Worm (Caenorhabditis elegans) whole organism, L3 larva: ENCODE measurements around the gene C16D9.6.

Experiments used
- ceh-9 ChIP-seq: sonication (generic microtip); optimal IDR thresholded peaks from 2 replicates; lab custom pipeline; 2018; ENCODE audit warnings: missing biosample characterization, missing genetic modification characterization
- daf-12 ChIP-seq: fragments of 150-350 bp; optimal IDR thresholded peaks from 2 replicates; lab custom pipeline; 2014; ENCODE audit warnings: missing biosample characterization, missing genetic modification reagents, missing genetic modification characterization
- egl-27 ChIP-seq: sonication (generic microtip); optimal IDR thresholded peaks from 4 replicates; lab custom pipeline; 2017; ENCODE audit warnings: missing biosample characterization, missing genetic modification reagents, missing genetic modification characterization
- elt-1 ChIP-seq: fragments of 150-350 bp; optimal IDR thresholded peaks from 2 replicates; lab custom pipeline; 2014; ENCODE audit warnings: missing biosample characterization, missing genetic modification characterization
- lin-39 ChIP-seq: fragments of 150-350 bp; optimal IDR thresholded peaks from 2 replicates; lab custom pipeline; 2018; ENCODE audit warnings: missing biosample characterization, missing genetic modification reagents, missing genetic modification characterization
- nhr-67 ChIP-seq: fragments of 150-350 bp; optimal IDR thresholded peaks from 2 replicates; lab custom pipeline; 2014; ENCODE audit warnings: missing biosample characterization, missing genetic modification characterization
- nhr-77 ChIP-seq: fragments of 150-350 bp; optimal IDR thresholded peaks from 2 replicates; lab custom pipeline; 2014; ENCODE audit warnings: missing biosample characterization, missing genetic modification characterization
- pqm-1 ChIP-seq: fragments of 150-350 bp; optimal IDR thresholded peaks from 2 replicates; lab custom pipeline; 2017; ENCODE audit warnings: missing biosample characterization, missing genetic modification characterization, inconsistent platforms
- snpc-4 ChIP-seq: fragments of 150-350 bp; optimal IDR thresholded peaks from 2 replicates; lab custom pipeline; 2014; ENCODE audit warnings: missing biosample characterization, missing genetic modification characterization
- unc-39 ChIP-seq: sonication (generic microtip); optimal IDR thresholded peaks from 4 replicates; lab custom pipeline; 2017; ENCODE audit warnings: missing biosample characterization, missing genetic modification characterization
- unc-62 ChIP-seq: fragments of 150-350 bp; sonication (generic microtip); optimal IDR thresholded peaks from 4 replicates; lab custom pipeline; 2014; ENCODE audit warnings: missing biosample characterization, missing genetic modification reagents, missing genetic modification characterization

DNA sequence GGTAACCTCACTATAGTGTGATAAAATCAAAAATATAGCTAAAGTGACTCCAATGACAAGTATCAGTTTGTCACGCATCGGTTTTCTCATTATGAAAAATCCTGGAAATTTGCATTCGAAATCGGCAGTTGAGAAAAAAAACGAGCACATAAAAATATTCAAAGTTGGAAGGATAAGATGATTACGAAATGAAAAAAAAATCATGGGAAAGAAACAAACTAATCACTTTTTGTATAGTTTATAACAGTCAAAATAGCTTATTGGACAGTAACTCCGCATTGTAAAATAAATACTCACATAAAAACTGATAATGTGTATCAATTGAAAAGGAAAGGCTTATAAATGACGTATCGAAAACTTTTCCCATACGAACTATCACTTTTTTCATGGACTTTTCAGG lies 7.3 kb downstream of the C16D9.6 start, which contains the start of gene C16D9.4:
- TF ChIP-seq snpc-4 (tag; lab: Kevin White, UChicago) (no peak), unc-62 (GFP tag; lab: Kevin White, UChicago) (no peak), elt-1 (tag; lab: Kevin White, UChicago) (no peak), nhr-77 (tag; lab: Kevin White, UChicago) (no peak), ceh-9 (tag; lab: Kevin White, UChicago) (no peak), egl-27 (tag; lab: Kevin White, UChicago) (no peak), nhr-67 (tag; lab: Kevin White, UChicago) (no peak), unc-39 (tag; lab: Kevin White, UChicago) (no peak), pqm-1 (tag; lab: Kevin White, UChicago) (no peak), daf-12 (no peak), lin-39 (tag; lab: Kevin White, UChicago) (no peak)
